Worm (Caenorhabditis elegans) whole organism, young adult: ENCODE measurements around the gene B0218.5.

ENCODE experiments used
- C17E4.6 ChIP-seq: fragments of 200-800 bp; sonication (Bioruptor generic); IDR thresholded peaks from 2 replicates; pipeline ENCODE4 v1.3.6; 2022; ENCODE audit warnings: missing genetic modification reagents, missing genetic modification characterization, missing compliant biosample characterization
- F23B12.7 ChIP-seq: sonication (generic microtip); optimal IDR thresholded peaks from 2 replicates; lab custom pipeline; 2017; ENCODE audit warnings: missing genetic modification characterization, mild to moderate bottlenecking, missing compliant biosample characterization, antibody characterized with exemption, moderate library complexity; ENCODE audit not compliant: insufficient read depth
- F52B5.7 ChIP-seq: sonication (generic microtip); optimal IDR thresholded peaks from 2 replicates; lab custom pipeline; 2016; ENCODE audit warnings: mild to moderate bottlenecking, missing genetic modification characterization, missing compliant biosample characterization
- F55B11.4 ChIP-seq: sonication (generic microtip); optimal IDR thresholded peaks from 2 replicates; lab custom pipeline; 2016; ENCODE audit warnings: missing compliant biosample characterization, missing genetic modification characterization, borderline replicate concordance; ENCODE audit not compliant: insufficient read depth
- F57A8.1 ChIP-seq: fragments of 200-800 bp; sonication (Bioruptor generic); optimal IDR thresholded peaks from 2 replicates; lab custom pipeline; 2018; ENCODE audit warnings: mild to moderate bottlenecking, missing genetic modification characterization, moderate library complexity, missing compliant biosample characterization
- ZK185.1 ChIP-seq: sonication (generic microtip); optimal IDR thresholded peaks from 2 replicates; lab custom pipeline; 2016; ENCODE audit warnings: mild to moderate bottlenecking, missing genetic modification characterization, missing compliant biosample characterization; ENCODE audit not compliant: poor library complexity, severe bottlenecking
- ama-1 ChIP-seq, 3 experiments: fragments of 150-350 bp in 1 of 3; sonication (generic microtip) in 2 of 3; optimal IDR thresholded peaks; 2 replicates each; lab custom pipeline; 2014 to 2018; ENCODE audit warnings: missing biosample characterization in 2 of 3, missing genetic modification characterization in 2 of 3, missing genetic modification reagents in 2 of 3
- atf-7 ChIP-seq: sonication (generic microtip); optimal IDR thresholded peaks from 2 replicates; lab custom pipeline; 2017; ENCODE audit warnings: mild to moderate bottlenecking, missing genetic modification characterization, missing compliant biosample characterization
- cebp-1 ChIP-seq, 2 experiments: fragments of 200-800 bp in 1 of 2; sonication (Bioruptor generic) in 1 of 2; sonication (generic microtip) in 1 of 2; IDR thresholded peaks in 1 of 2; optimal IDR thresholded peaks in 1 of 2; 2 replicates each; pipeline versions ENCODE4 v1.3.6 to Lab custom; 2017 to 2022; ENCODE audit warnings: missing compliant biosample characterization in 2 of 2, missing genetic modification characterization in 2 of 2, mild to moderate bottlenecking in 1 of 2, missing genetic modification reagents in 1 of 2, moderate library complexity in 1 of 2
- ceh-40 ChIP-seq: fragments of 200-800 bp; sonication (Bioruptor generic); IDR thresholded peaks from 2 replicates; pipeline ENCODE4 v1.3.6; 2022; ENCODE audit warnings: missing genetic modification characterization, missing compliant biosample characterization
- ceh-91 ChIP-seq: fragments of 200-800 bp; sonication (Bioruptor generic); IDR thresholded peaks from 2 replicates; pipeline ENCODE4 v1.3.6; 2022; ENCODE audit warnings: missing genetic modification reagents, missing genetic modification characterization, missing compliant biosample characterization
- die-1 ChIP-seq: sonication (generic microtip); optimal IDR thresholded peaks from 2 replicates; lab custom pipeline; 2016; ENCODE audit warnings: missing genotype, mild to moderate bottlenecking, missing genetic modification characterization, missing compliant biosample characterization
- dpl-1 ChIP-seq: fragments of 150-350 bp; optimal IDR thresholded peaks from 2 replicates; lab custom pipeline; 2014; ENCODE audit warnings: missing biosample characterization, missing genetic modification reagents, missing genetic modification characterization
- hlh-12 ChIP-seq: sonication (generic microtip); optimal IDR thresholded peaks from 2 replicates; lab custom pipeline; 2016; ENCODE audit warnings: missing genetic modification characterization, missing compliant biosample characterization
- hlh-26 ChIP-seq: fragments of 200-800 bp; sonication (Bioruptor generic); conservative IDR thresholded peaks from 2 replicates; pipeline ENCODE4 v1.3.6; 2022; ENCODE audit warnings: missing genetic modification reagents, missing genetic modification characterization, missing compliant biosample characterization
- hmg-1.2 ChIP-seq: fragments of 200-800 bp; sonication (Bioruptor generic); IDR thresholded peaks from 2 replicates; pipeline ENCODE4 v1.3.6; 2022; ENCODE audit warnings: missing genetic modification reagents, missing genetic modification characterization, missing compliant biosample characterization
- hrde-1 ChIP-seq: sonication (generic microtip); optimal IDR thresholded peaks from 2 replicates; lab custom pipeline; 2016; ENCODE audit warnings: missing genetic modification characterization, mild to moderate bottlenecking, missing compliant biosample characterization, moderate library complexity, missing genotype, missing genetic modification reagents, borderline replicate concordance
- hsf-1 ChIP-seq: fragments of 200-800 bp; sonication (Bioruptor generic); IDR thresholded peaks from 2 replicates; pipeline ENCODE4 v1.3.6; 2022; ENCODE audit warnings: missing genetic modification reagents, missing genetic modification characterization, missing compliant biosample characterization
- let-607 ChIP-seq, 2 experiments: fragments of 200-800 bp in 1 of 2; sonication (Bioruptor generic) in 1 of 2; sonication (generic microtip) in 1 of 2; optimal IDR thresholded peaks; 2 replicates each; lab custom pipeline; 2016 to 2018; ENCODE audit warnings: mild to moderate bottlenecking in 2 of 2, missing compliant biosample characterization in 2 of 2, missing genetic modification characterization in 2 of 2, moderate library complexity in 2 of 2, missing genotype in 1 of 2
- lin-40 ChIP-seq: sonication (generic microtip); optimal IDR thresholded peaks from 2 replicates; lab custom pipeline; 2016; ENCODE audit warnings: missing genetic modification characterization, mild to moderate bottlenecking, missing compliant biosample characterization, missing genotype, missing genetic modification reagents
- lir-1 ChIP-seq: fragments of 200-800 bp; sonication (Bioruptor generic); conservative IDR thresholded peaks from 2 replicates; pipeline ENCODE4 v1.3.6; 2022; ENCODE audit warnings: missing genetic modification reagents, missing genetic modification characterization, missing compliant biosample characterization
- lsl-1 ChIP-seq: fragments of 200-800 bp; sonication (Bioruptor generic); optimal IDR thresholded peaks from 2 replicates; lab custom pipeline; 2018; ENCODE audit warnings: mild to moderate bottlenecking, missing genetic modification characterization, moderate library complexity, missing compliant biosample characterization
- madf-6 ChIP-seq: fragments of 200-800 bp; sonication (Bioruptor generic); IDR thresholded peaks from 2 replicates; pipeline ENCODE4 v1.3.6; 2022; ENCODE audit warnings: missing genetic modification reagents, missing genetic modification characterization, missing compliant biosample characterization
- nhr-120 ChIP-seq: fragments of 200-800 bp; sonication (Bioruptor generic); IDR thresholded peaks from 2 replicates; pipeline ENCODE4 v1.3.6; 2022; ENCODE audit warnings: missing genetic modification characterization, missing compliant biosample characterization
- nhr-80 ChIP-seq: sonication (generic microtip); optimal IDR thresholded peaks from 2 replicates; lab custom pipeline; 2016; ENCODE audit warnings: missing genetic modification characterization, missing compliant biosample characterization
- pbrm-1 ChIP-seq: fragments of 200-800 bp; sonication (Bioruptor generic); IDR thresholded peaks from 2 replicates; pipeline ENCODE4 v1.3.6; 2022; ENCODE audit warnings: missing genetic modification reagents, missing genetic modification characterization, missing compliant biosample characterization
- rec-8 ChIP-seq, 2 experiments: sonication (generic microtip); optimal IDR thresholded peaks; 2 replicates each; lab custom pipeline; 2016; ENCODE audit warnings: mild to moderate bottlenecking in 2 of 2, missing genetic modification characterization in 2 of 2, missing genetic modification reagents in 2 of 2, missing genotype in 2 of 2, missing biosample characterization in 1 of 2, missing compliant biosample characterization in 1 of 2, moderate library complexity in 1 of 2
- snpc-4 ChIP-seq, 5 experiments: fragments of 150-350 bp in 1 of 5; sonication (generic microtip) in 4 of 5; optimal IDR thresholded peaks; 2 replicates each; lab custom pipeline; 2014 to 2018; ENCODE audit warnings: missing genetic modification characterization in 5 of 5, missing biosample characterization in 3 of 5, antibody characterized with exemption in 2 of 5, mild to moderate bottlenecking in 2 of 5, missing compliant biosample characterization in 2 of 5, missing genotype in 2 of 5, moderate library complexity in 2 of 5, missing genetic modification reagents in 1 of 5
- zim-3 ChIP-seq: sonication (generic microtip); optimal IDR thresholded peaks from 2 replicates; lab custom pipeline; 2017; ENCODE audit warnings: mild to moderate bottlenecking, missing genetic modification characterization, moderate library complexity, missing compliant biosample characterization
- ztf-6 ChIP-seq: fragments of 200-800 bp; sonication (Bioruptor generic); IDR thresholded peaks from 2 replicates; pipeline ENCODE4 v1.3.6; 2022; ENCODE audit warnings: missing genetic modification reagents, missing genetic modification characterization, missing compliant biosample characterization

The B0218.5 gene

ce11 chrIV:8148494-8148893, 8.6 kb downstream of the B0218.5 start, which contains the start of gene pmk-1:
Gene pmk-1 (plus strand): TSS chrIV:8148794.
- TF ChIP-seq rec-8 (tag; optimal IDR thresholded peaks at IDR 0.05; lab: Kevin White, UChicago) (no peak), atf-7 (tag; lab: Kevin White, UChicago) (no peak), zim-3 (tag; lab: Kevin White, UChicago) (no peak), madf-6 (GFP tag; lab: Robert Waterston, UW) (no peak), die-1 (tag; lab: Kevin White, UChicago) (no peak), lin-40 (no peak), ZK185.1 (tag; lab: Kevin White, UChicago) (no peak), ceh-91 (GFP tag; lab: Robert Waterston, UW) (no peak), ztf-6 (GFP tag; lab: Robert Waterston, UW) (no peak), lir-1 (GFP tag; lab: Robert Waterston, UW) (no peak)

- TF ChIP-seq hsf-1 (no peak), F52B5.7 (tag; lab: Kevin White, UChicago) (no peak), hmg-1.2 (GFP tag; lab: Robert Waterston, UW) (peak; percentile 63; the same call in 1 of the 2 replicates), hrde-1 (tag; lab: Kevin White, UChicago) (no peak)
- TF ChIP-seq, all 124 proteins: peak for 1
Observed at ce11 chrIV:8146283-8146682, 10.8 kb downstream of the B0218.5 start.

- no peak for TF ChIP-seq F55B11.4
- TF ChIP-seq pbrm-1 (GFP tag; lab: Robert Waterston, UW), result no peak
- TF ChIP-seq cebp-1 (GFP tag; IDR thresholded peaks at IDR 0.05; lab: Robert Waterston, UW), result no peak
- TF ChIP-seq cebp-1 (tag; optimal IDR thresholded peaks at IDR 0.05; lab: Kevin White, UChicago), result no peak
- TF ChIP-seq hlh-12 (tag; lab: Kevin White, UChicago), result no peak
- TF ChIP-seq hlh-26 (GFP tag; lab: Robert Waterston, UW), result no peak
- TF ChIP-seq C17E4.6, result no peak
- no peak for TF ChIP-seq nhr-120
- no peak for TF ChIP-seq dpl-1 (GFP tag; lab: Kevin White, UChicago)
- TF ChIP-seq lsl-1 (GFP tag; lab: Kevin White, UChicago), result no peak
Observed at ce11 chrIV:8144341-8144740, 12.7 kb downstream of the B0218.5 start.

- TF ChIP-seq hmg-1.2 (GFP tag; lab: Robert Waterston, UW) (peak; percentile 24; the same call in 1 of the 2 replicates), ceh-40 (no peak), nhr-80 (tag; lab: Kevin White, UChicago) (peak; percentile 18)
Observed at ce11 chrIV:8142735-8143550, 14.1 kb downstream of the B0218.5 start, which contains the start of gene pmk-2. Gene pmk-2 (plus strand): TSS chrIV:8143500.

- TF ChIP-seq ama-1 (optimal IDR thresholded peaks at IDR 0.05; lab: Kevin White, UChicago) (no peak), ama-1 (GFP tag; optimal IDR thresholded peaks at IDR 0.05; lab: Kevin White, UChicago) (no peak), F57A8.1 (GFP tag; lab: Kevin White, UChicago) (no peak), nhr-80 (tag; lab: Kevin White, UChicago) (peak; percentile 68), lir-1 (GFP tag; lab: Robert Waterston, UW) (no peak), F23B12.7 (tag; lab: Kevin White, UChicago) (peak; percentile 11), snpc-4 (GFP tag; optimal IDR thresholded peaks at IDR 0.05; lab: Kevin White, UChicago) (no peak), snpc-4 (tag; optimal IDR thresholded peaks at IDR 0.05; lab: Kevin White, UChicago) (no peak), let-607 (tag; optimal IDR thresholded peaks at IDR 0.05; lab: Kevin White, UChicago) (peak in 1 of 2 experiments; percentile 19)
Observed at ce11 chrIV:8138984-8139383, 18.1 kb downstream of the B0218.5 start, which contains the start of gene pmk-3. Gene pmk-3 (plus strand): TSS chrIV:8139219.
